Worm (Caenorhabditis elegans): Measurements from ENCODE around the gene kcnl-1.

DNA sequence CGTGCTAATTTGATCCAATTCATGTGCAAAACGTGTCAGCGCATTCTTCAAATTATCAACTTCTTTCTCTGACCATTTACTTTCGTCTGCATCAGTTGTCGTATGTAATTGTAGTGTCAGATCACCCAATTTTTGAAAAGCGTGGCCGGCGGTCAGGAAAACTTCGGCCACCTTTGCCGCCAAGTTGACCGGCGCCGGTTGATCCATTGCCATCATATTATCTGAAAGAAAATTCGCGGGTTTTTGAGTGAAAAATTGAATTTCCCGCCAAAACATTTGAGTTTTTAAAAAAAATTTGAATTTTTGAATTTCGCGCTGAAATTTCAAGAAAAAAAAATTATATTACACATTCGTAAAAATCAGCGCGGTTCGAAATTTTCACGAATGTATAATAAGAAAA, 72.7 kb downstream of the kcnl-1 start:
- TF ChIP-seq dpl-1 (GFP tag; optimal IDR thresholded peaks at IDR 0.05), result no peak
- TF ChIP-seq snpc-1.1 (tag; optimal IDR thresholded peaks at IDR 0.05; ENCODE audit: insufficient read depth), result no peak
- TF ChIP-seq athp-1 (tag; optimal IDR thresholded peaks at IDR 0.05), result no peak
- TF ChIP-seq ztf-6 (GFP tag; IDR thresholded peaks at IDR 0.05), result no peak
- no peak for TF ChIP-seq sea-2 (GFP tag; IDR thresholded peaks at IDR 0.05)
- TF ChIP-seq tlf-1 (GFP tag; optimal IDR thresholded peaks at IDR 0.05), result no peak
- TF ChIP-seq F49E8.2 (tag; optimal IDR thresholded peaks at IDR 0.05; ENCODE audit: insufficient read depth), result no peak
- no peak for TF ChIP-seq unc-130 (GFP tag; optimal IDR thresholded peaks at IDR 0.05)
